Worm (Caenorhabditis elegans): ENCODE results near the gene srg-69.

DNA sequence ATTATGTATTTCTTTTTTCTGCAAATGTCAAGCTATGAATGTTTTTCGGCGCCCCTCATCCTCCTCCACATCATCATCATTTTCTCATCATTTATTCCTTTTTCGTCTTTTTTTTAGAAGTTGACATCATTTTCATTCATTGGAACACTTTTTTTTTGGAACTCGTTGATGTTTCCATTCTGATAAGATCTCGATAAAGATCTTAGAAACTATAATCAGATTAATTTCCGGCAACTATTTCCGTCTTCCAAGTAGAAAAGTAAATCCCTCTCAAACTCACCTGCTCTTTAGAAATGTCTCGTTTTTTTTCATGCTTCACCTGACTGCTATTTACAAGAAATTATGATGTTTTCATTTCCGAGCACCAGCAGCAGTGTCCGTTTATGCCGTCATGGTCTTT, 26.6 kb upstream of the srg-69 start:
- TF ChIP-seq flt-1 (GFP tag; IDR thresholded peaks at IDR 0.05) (no peak), tab-1 (GFP tag; IDR thresholded peaks at IDR 0.05) (no peak), klf-2 (GFP tag; conservative IDR thresholded peaks at IDR 0.05) (no peak), ref-1 (GFP tag; conservative IDR thresholded peaks at IDR 0.05) (no peak), cog-1 (tag; optimal IDR thresholded peaks at IDR 0.05) (no peak), ztf-23 (GFP tag; IDR thresholded peaks at IDR 0.05) (no peak), med-1 (GFP tag; optimal IDR thresholded peaks at IDR 0.05; ENCODE audit: insufficient read depth) (no peak), ztf-29 (GFP tag; IDR thresholded peaks at IDR 0.05) (no peak)

Data from whole organism, midembryonic.